Worm (Caenorhabditis elegans): ENCODE measurements around the gene noca-2.

The noca-2 gene

DNA sequence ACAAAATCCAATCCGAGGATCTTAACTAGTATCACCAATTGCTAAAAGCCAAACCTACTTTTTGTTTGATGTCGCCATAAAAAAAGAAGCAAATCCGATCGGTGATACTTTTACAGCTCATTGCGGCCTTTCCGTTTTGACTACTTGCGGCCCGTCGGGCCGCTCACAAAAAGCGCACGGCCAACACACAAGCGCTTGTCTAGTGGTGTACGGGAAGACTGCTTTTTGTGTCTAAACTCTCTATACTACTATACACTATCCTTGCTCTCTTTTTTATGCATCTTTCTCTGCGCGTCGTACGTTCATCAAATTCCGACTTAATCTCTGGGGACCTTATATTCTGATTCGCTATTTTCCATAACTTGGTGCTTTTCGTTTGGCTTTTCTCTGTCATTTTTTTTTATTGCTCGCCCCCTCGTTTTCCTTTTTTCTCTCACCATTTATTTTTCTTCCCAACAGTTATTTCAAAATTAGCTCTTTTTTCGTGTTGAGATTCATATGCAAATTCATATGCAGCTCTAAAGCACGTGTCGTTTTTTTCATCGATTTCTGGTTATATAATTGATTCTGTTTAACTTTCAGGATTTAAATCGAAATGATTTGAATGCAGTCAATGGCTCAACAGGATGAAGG lies at the start of gene noca-2:
Gene noca-2 (plus strand): TSS at position 583 of the 633 bp plus-strand sequence.
- TF ChIP-seq zag-1 (tag; optimal IDR thresholded peaks at IDR 0.05): no peak
- TF ChIP-seq skn-1 (tag; optimal IDR thresholded peaks at IDR 0.05): no peak
- peak; percentile 75 for TF ChIP-seq hmg-1.1 (GFP tag; IDR thresholded peaks at IDR 0.05)
- no peak for TF ChIP-seq pqm-1 (tag; optimal IDR thresholded peaks at IDR 0.05)
- peak; percentile 29 for TF ChIP-seq nhr-28 (tag; optimal IDR thresholded peaks at IDR 0.05)
- TF ChIP-seq mdl-1 (tag; optimal IDR thresholded peaks at IDR 0.05): peak in 1 of 2 experiments; percentile 19
- peak; percentile 4 for TF ChIP-seq nhr-6 (tag; optimal IDR thresholded peaks at IDR 0.05)
- TF ChIP-seq ctbp-1 (GFP tag; IDR thresholded peaks at IDR 0.05): 0 out of 2 replicates have a peak, but pooled peaks have one; percentile 47
- TF ChIP-seq mep-1 (tag; optimal IDR thresholded peaks at IDR 0.05): peak; percentile 54
- peak; percentile 17 for TF ChIP-seq dpl-1 (GFP tag; optimal IDR thresholded peaks at IDR 0.05)
- peak; percentile 45 for TF ChIP-seq aha-1 (tag)
- TF ChIP-seq F44E2.7 (GFP tag; IDR thresholded peaks at IDR 0.05): no peak
- TF ChIP-seq daf-16 (GFP tag; optimal IDR thresholded peaks at IDR 0.05): no peak
- TF ChIP-seq daf-16 (tag; optimal IDR thresholded peaks at IDR 0.05): peak; percentile 24
- TF ChIP-seq T26A8.4 (GFP tag; IDR thresholded peaks at IDR 0.05): no peak
- TF ChIP-seq egl-27 (tag; optimal IDR thresholded peaks at IDR 0.05): no peak
- TF ChIP-seq nhr-237 (tag; optimal IDR thresholded peaks at IDR 0.05): no peak
- TF ChIP-seq hlh-11 (tag; optimal IDR thresholded peaks at IDR 0.05): peak; percentile 30
- peak; percentile 33 for TF ChIP-seq rbr-2 (tag; optimal IDR thresholded peaks at IDR 0.05)
- TF ChIP-seq unc-62 (GFP tag; optimal IDR thresholded peaks at IDR 0.05 in 1 of 2): peak in 1 of 2 experiments; percentile 55
- no peak for TF ChIP-seq unc-62 (tag; optimal IDR thresholded peaks at IDR 0.05)
- TF ChIP-seq dmd-6 (GFP tag; IDR thresholded peaks at IDR 0.05): peak; percentile 36
- TF ChIP-seq hlh-30 (tag; optimal IDR thresholded peaks at IDR 0.05; ENCODE audit: insufficient read depth): peak; percentile 47
- no peak for TF ChIP-seq F37D6.2 (tag; optimal IDR thresholded peaks at IDR 0.05)
- peak; percentile 26 for TF ChIP-seq mes-2 (tag; optimal IDR thresholded peaks at IDR 0.05; ENCODE audit: poor library complexity, severe bottlenecking)

DNA sequence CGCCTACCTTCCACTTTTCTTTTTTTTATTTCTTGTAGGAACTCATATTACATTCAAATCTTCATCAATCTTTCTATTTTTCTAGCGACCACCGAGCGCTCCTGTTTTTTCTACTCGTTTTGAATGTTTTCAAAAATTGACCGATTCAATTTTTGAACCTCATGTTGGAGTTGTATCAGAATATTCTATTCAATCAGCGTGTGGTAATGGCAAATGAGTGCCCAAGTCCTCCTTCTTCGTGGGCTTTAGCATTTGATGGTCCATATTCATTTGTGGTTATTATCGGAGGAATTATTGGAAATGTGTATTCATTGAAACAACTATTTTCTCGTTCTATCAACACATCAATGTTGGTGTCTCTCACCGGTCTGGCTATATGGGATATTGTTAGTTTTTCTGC lies 49.5 kb upstream of the noca-2 start, which contains the start of gene F52D10.4:
Gene F52D10.4 (plus strand): TSS at position 84 of the 400 bp plus-strand sequence.
- TF ChIP-seq T20F7.1 (GFP tag; optimal IDR thresholded peaks at IDR 0.05): no peak
- no peak for TF ChIP-seq nhr-11 (tag; optimal IDR thresholded peaks at IDR 0.05)
- no peak for TF ChIP-seq F10B5.3 (tag; optimal IDR thresholded peaks at IDR 0.05)
- no peak for TF ChIP-seq arid-1 (GFP tag; conservative IDR thresholded peaks at IDR 0.05)
- TF ChIP-seq unc-62 (GFP tag; optimal IDR thresholded peaks at IDR 0.05 in 1 of 2): peak in 1 of 2 experiments; percentile 62
- TF ChIP-seq unc-62 (tag; optimal IDR thresholded peaks at IDR 0.05): no peak

DNA sequence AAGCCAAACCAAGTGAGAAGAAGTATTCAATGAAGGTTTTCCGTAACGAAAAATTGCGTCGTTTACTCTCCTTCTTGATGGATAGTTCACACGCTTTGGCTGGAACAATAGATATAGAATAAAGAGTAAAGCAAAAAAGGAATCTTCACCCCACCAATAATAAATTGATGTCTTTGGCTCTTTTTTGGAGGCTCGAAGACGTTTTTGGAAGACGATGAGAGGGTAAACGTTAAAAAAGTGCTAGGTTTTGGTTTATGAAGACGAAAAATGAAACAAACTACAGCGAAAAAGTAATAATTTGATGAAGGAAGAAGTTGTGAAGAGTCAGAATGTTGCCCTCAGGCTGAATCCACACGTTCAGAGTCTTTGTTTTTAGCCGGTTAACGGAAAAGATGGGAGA lies 44.9 kb upstream of the noca-2 start, which contains the start of gene sto-3:
Gene sto-3 (minus strand): TSS at position 101 of the 400 bp plus-strand sequence.
- TF ChIP-seq ceh-82 (tag; optimal IDR thresholded peaks at IDR 0.05) (no peak), F44E2.7 (GFP tag; IDR thresholded peaks at IDR 0.05) (no peak), zip-2 (tag; optimal IDR thresholded peaks at IDR 0.05) (no peak), ceh-20 (GFP tag; IDR thresholded peaks at IDR 0.05) (no peak), nhr-11 (tag; optimal IDR thresholded peaks at IDR 0.05) (no peak), daf-12 (tag; optimal IDR thresholded peaks at IDR 0.05) (no peak), lin-13 (GFP tag; optimal IDR thresholded peaks at IDR 0.05) (no peak), ama-1 (optimal IDR thresholded peaks at IDR 0.05) (no peak), mxl-3 (GFP tag; optimal IDR thresholded peaks at IDR 0.05) (no peak), T20F7.1 (GFP tag; optimal IDR thresholded peaks at IDR 0.05) (no peak)

DNA sequence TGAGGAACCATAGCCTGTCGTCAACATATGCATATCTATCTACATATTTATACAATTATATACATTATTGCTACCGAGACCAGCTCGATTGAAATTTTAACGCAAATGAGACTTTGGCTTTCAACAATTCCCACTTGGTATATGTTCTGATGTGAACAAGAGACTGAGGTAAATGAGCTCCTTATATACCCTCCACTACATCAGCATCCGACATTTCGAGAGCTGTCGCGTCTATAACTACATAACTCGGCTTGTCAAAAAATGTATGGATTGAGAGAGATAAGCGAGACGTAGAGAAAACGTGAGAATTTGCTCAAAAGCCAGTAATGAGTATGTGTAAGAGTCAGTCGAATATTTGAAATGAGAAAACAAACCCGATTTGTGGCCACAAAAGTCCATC lies 43.5 kb upstream of the noca-2 start:
- TF ChIP-seq F44E2.7 (GFP tag; IDR thresholded peaks at IDR 0.05) (no peak), unc-62 (GFP tag; optimal IDR thresholded peaks at IDR 0.05 in 1 of 2) (no peak), unc-62 (tag; optimal IDR thresholded peaks at IDR 0.05) (no peak), mes-2 (tag; optimal IDR thresholded peaks at IDR 0.05; ENCODE audit: poor library complexity, severe bottlenecking) (no peak), lin-1 (GFP tag; IDR thresholded peaks at IDR 0.05) (no peak), fos-1 (tag; optimal IDR thresholded peaks at IDR 0.05) (no peak), skn-1 (tag; optimal IDR thresholded peaks at IDR 0.05) (no peak), saeg-2 (GFP tag; IDR thresholded peaks at IDR 0.05) (no peak), mep-1 (tag; optimal IDR thresholded peaks at IDR 0.05) (no peak), nhr-102 (tag; optimal IDR thresholded peaks at IDR 0.05) (no peak), dmd-6 (GFP tag; IDR thresholded peaks at IDR 0.05) (no peak), ceh-62 (tag; optimal IDR thresholded peaks at IDR 0.05) (no peak), lin-15B (tag; optimal IDR thresholded peaks at IDR 0.05) (no peak), ceh-20 (GFP tag; IDR thresholded peaks at IDR 0.05) (no peak), dmd-9 (GFP tag; IDR thresholded peaks at IDR 0.05) (no peak), duxl-1 (tag; optimal IDR thresholded peaks at IDR 0.05; ENCODE audit: poor library complexity) (no peak), ama-1 (optimal IDR thresholded peaks at IDR 0.05) (no peak)

Measured in whole organism, L4 larva.